Worm (Caenorhabditis elegans) whole organism, L1 larva: Measurements from ENCODE around the gene git-1.

Experiments used
- C34B4.2 ChIP-seq: sonication (generic microtip); optimal IDR thresholded peaks from 2 replicates; lab custom pipeline; 2017; ENCODE audit warnings: mild to moderate bottlenecking, missing genetic modification characterization, missing compliant biosample characterization
- aha-1 ChIP-seq: fragments of 150-350 bp; optimal IDR thresholded peaks from 2 replicates; lab custom pipeline; 2014; ENCODE audit warnings: missing biosample characterization, missing genetic modification characterization
- aly-2 ChIP-seq: fragments of 150-350 bp; optimal IDR thresholded peaks from 2 replicates; lab custom pipeline; 2014; ENCODE audit warnings: missing biosample characterization, missing genetic modification characterization
- ceh-90 ChIP-seq: sonication (generic microtip); optimal IDR thresholded peaks from 2 replicates; lab custom pipeline; 2016; ENCODE audit warnings: missing genetic modification characterization, missing compliant biosample characterization
- efl-1 ChIP-seq, 4 experiments: fragments of 150-350 bp; optimal IDR thresholded peaks in 3 of 4; peaks in 1 of 4; 1 replicate in 1 of 4; 2 replicates in 3 of 4; lab custom pipeline; 2014; ENCODE audit warnings: missing biosample characterization in 2 of 4, missing genetic modification characterization in 2 of 4, missing genetic modification reagents in 2 of 4
- efl-3 ChIP-seq: fragments of 200-800 bp; sonication (Bioruptor generic); optimal IDR thresholded peaks from 2 replicates; lab custom pipeline; 2018; ENCODE audit warnings: mild to moderate bottlenecking, missing genetic modification characterization, missing compliant biosample characterization
- egl-27 ChIP-seq, 2 experiments: fragments of 150-350 bp in 1 of 2; sonication (generic microtip); optimal IDR thresholded peaks; 3 replicates each; lab custom pipeline; 2017 to 2018; ENCODE audit warnings: missing biosample characterization in 2 of 2, missing genetic modification characterization in 2 of 2, missing genetic modification reagents in 2 of 2
- elt-2 ChIP-seq: sonication (generic microtip); optimal IDR thresholded peaks from 2 replicates; lab custom pipeline; 2016; ENCODE audit warnings: missing genetic modification characterization, mild to moderate bottlenecking, inconsistent platforms, missing compliant biosample characterization, missing genetic modification reagents
- elt-3 ChIP-seq, 6 experiments: fragments of 150-350 bp in 1 of 6; sonication (generic microtip); optimal IDR thresholded peaks; 2 replicates each; lab custom pipeline; 2017 to 2018; ENCODE audit warnings: missing biosample characterization in 6 of 6, missing genetic modification characterization in 6 of 6, inconsistent platforms in 1 of 6
- fkh-8 ChIP-seq: sonication (generic microtip); optimal IDR thresholded peaks from 2 replicates; lab custom pipeline; 2016; ENCODE audit warnings: mild to moderate bottlenecking, missing genetic modification characterization, missing compliant biosample characterization
- hlh-4 ChIP-seq: sonication (generic microtip); optimal IDR thresholded peaks from 2 replicates; lab custom pipeline; 2016; ENCODE audit warnings: mild to moderate bottlenecking, missing genetic modification characterization, missing compliant biosample characterization
- hpl-2 ChIP-seq: fragments of 150-350 bp; optimal IDR thresholded peaks from 2 replicates; lab custom pipeline; 2014; ENCODE audit warnings: missing biosample characterization, missing genetic modification reagents, missing genetic modification characterization
- lin-14 ChIP-seq: fragments of 200-800 bp; sonication (Bioruptor generic); optimal IDR thresholded peaks from 2 replicates; lab custom pipeline; 2018; ENCODE audit warnings: mild to moderate bottlenecking, missing genetic modification characterization, moderate library complexity, missing compliant biosample characterization
- lin-15B ChIP-seq: fragments of 150-350 bp; sonication (generic microtip); optimal IDR thresholded peaks from 3 replicates; lab custom pipeline; 2014; ENCODE audit warnings: missing biosample characterization, missing genetic modification characterization
- lin-35 ChIP-seq, 2 experiments: fragments of 150-350 bp; optimal IDR thresholded peaks; 2 replicates each; lab custom pipeline; 2014; ENCODE audit warnings: missing biosample characterization in 2 of 2, missing genetic modification characterization in 2 of 2, missing genetic modification reagents in 2 of 2
- lin-39 ChIP-seq: fragments of 150-350 bp; optimal IDR thresholded peaks from 2 replicates; lab custom pipeline; 2014; ENCODE audit warnings: missing biosample characterization, missing genetic modification reagents, missing genetic modification characterization
- lsy-2 ChIP-seq, 2 experiments: fragments of 150-350 bp; optimal IDR thresholded peaks; 2 replicates each; lab custom pipeline; 2014; ENCODE audit warnings: missing biosample characterization in 2 of 2, missing genetic modification characterization in 2 of 2
- mab-9 ChIP-seq: fragments of 200-800 bp; sonication (Bioruptor generic); IDR thresholded peaks from 2 replicates; pipeline ENCODE4 v1.3.6; 2022; ENCODE audit warnings: missing genetic modification reagents, missing genetic modification characterization, missing compliant biosample characterization
- mef-2 ChIP-seq: fragments of 150-350 bp; optimal IDR thresholded peaks from 2 replicates; lab custom pipeline; 2014; ENCODE audit warnings: missing biosample characterization, missing genetic modification characterization
- mep-1 ChIP-seq: fragments of 150-350 bp; optimal IDR thresholded peaks from 2 replicates; lab custom pipeline; 2014; ENCODE audit warnings: missing biosample characterization, missing genetic modification characterization
- nhr-11 ChIP-seq: fragments of 150-350 bp; optimal IDR thresholded peaks from 2 replicates; lab custom pipeline; 2014; ENCODE audit warnings: missing biosample characterization, missing genetic modification characterization
- nhr-19 ChIP-seq: fragments of 200-800 bp; sonication (Bioruptor generic); conservative IDR thresholded peaks from 2 replicates; pipeline ENCODE4 v1.3.6; 2022; ENCODE audit warnings: missing genetic modification characterization, missing compliant biosample characterization
- nhr-20 ChIP-seq: sonication (generic microtip); optimal IDR thresholded peaks from 2 replicates; lab custom pipeline; 2016; ENCODE audit warnings: mild to moderate bottlenecking, missing genetic modification characterization, missing compliant biosample characterization
- nhr-237 ChIP-seq: fragments of 150-350 bp; optimal IDR thresholded peaks from 2 replicates; lab custom pipeline; 2014; ENCODE audit warnings: missing biosample characterization, missing genetic modification characterization
- nhr-71 ChIP-seq: sonication (generic microtip); optimal IDR thresholded peaks from 2 replicates; lab custom pipeline; 2016; ENCODE audit warnings: mild to moderate bottlenecking, missing genetic modification characterization, moderate library complexity, missing compliant biosample characterization
- nhr-90 ChIP-seq: sonication (generic microtip); optimal IDR thresholded peaks from 2 replicates; lab custom pipeline; 2016; ENCODE audit warnings: mild to moderate bottlenecking, missing genetic modification characterization, missing compliant biosample characterization; ENCODE audit not compliant: poor library complexity
- snpc-4 ChIP-seq: fragments of 150-350 bp; optimal IDR thresholded peaks from 2 replicates; lab custom pipeline; 2014; ENCODE audit warnings: missing biosample characterization, missing genetic modification characterization
- snu-23 ChIP-seq: sonication (generic microtip); optimal IDR thresholded peaks from 2 replicates; lab custom pipeline; 2016; ENCODE audit warnings: missing genetic modification characterization, missing compliant biosample characterization
- sox-4 ChIP-seq: sonication (generic microtip); optimal IDR thresholded peaks from 2 replicates; lab custom pipeline; 2016; ENCODE audit warnings: missing genetic modification characterization, missing compliant biosample characterization
- swsn-7 ChIP-seq: sonication (generic microtip); optimal IDR thresholded peaks from 2 replicates; lab custom pipeline; 2016; ENCODE audit warnings: missing genetic modification characterization, missing compliant biosample characterization
- tbx-2 ChIP-seq: sonication (generic microtip); optimal IDR thresholded peaks from 2 replicates; lab custom pipeline; 2016; ENCODE audit warnings: missing genetic modification characterization, missing compliant biosample characterization
- unc-30 ChIP-seq: sonication (generic microtip); optimal IDR thresholded peaks from 2 replicates; lab custom pipeline; 2017; ENCODE audit warnings: missing biosample characterization, missing genetic modification characterization
- unc-62 ChIP-seq: fragments of 150-350 bp; optimal IDR thresholded peaks from 2 replicates; lab custom pipeline; 2014; ENCODE audit warnings: missing biosample characterization, missing genetic modification reagents, missing genetic modification characterization
- unc-86 ChIP-seq: sonication (generic microtip); optimal IDR thresholded peaks from 2 replicates; lab custom pipeline; 2016; ENCODE audit warnings: missing genetic modification characterization, missing compliant biosample characterization
- unc-98 ChIP-seq: fragments of 200-800 bp; sonication (Bioruptor generic); IDR thresholded peaks from 2 replicates; pipeline ENCODE4 v1.3.6; 2022; ENCODE audit warnings: missing genetic modification characterization, missing compliant biosample characterization
- vab-15 ChIP-seq: sonication (generic microtip); optimal IDR thresholded peaks from 2 replicates; lab custom pipeline; 2017; ENCODE audit warnings: missing genotype, mild to moderate bottlenecking, missing genetic modification characterization, missing compliant biosample characterization
- zip-4 ChIP-seq: fragments of 200-800 bp; sonication (Bioruptor generic); optimal IDR thresholded peaks from 2 replicates; lab custom pipeline; 2018; ENCODE audit warnings: mild to moderate bottlenecking, missing genetic modification characterization, moderate library complexity, missing compliant biosample characterization
- ztf-11 ChIP-seq, 2 experiments: sonication (generic microtip); optimal IDR thresholded peaks; 2 replicates each; lab custom pipeline; 2016 to 2017; ENCODE audit warnings: missing genetic modification characterization in 2 of 2, missing biosample characterization in 1 of 2, missing compliant biosample characterization in 1 of 2
- ztf-4 ChIP-seq: fragments of 150-350 bp; optimal IDR thresholded peaks from 2 replicates; lab custom pipeline; 2014; ENCODE audit warnings: missing biosample characterization, missing genetic modification characterization

git-1 gene

DNA sequence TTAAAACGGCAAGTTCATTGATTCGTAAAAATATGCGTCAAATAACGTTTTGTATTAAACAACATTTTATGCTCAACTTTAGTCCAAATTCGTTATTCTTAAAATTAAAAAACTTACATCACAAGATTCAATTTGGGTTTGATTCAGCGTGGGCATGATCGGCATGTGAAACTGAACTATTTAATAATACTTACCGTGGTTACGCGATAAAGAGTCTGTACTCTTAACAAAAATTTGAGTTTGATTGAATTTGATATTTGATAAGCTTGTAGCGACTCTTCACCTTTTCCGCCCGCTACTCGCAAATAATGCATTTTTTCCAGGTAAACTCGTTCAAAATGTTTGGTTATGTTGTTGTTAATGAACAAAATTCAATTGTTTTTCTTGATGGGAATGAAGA, 8.7 kb downstream of the git-1 start, which contains the start of gene glo-3:
Gene glo-3 (plus strand): TSS at position 253 of the 400 bp plus-strand sequence.
- TF ChIP-seq efl-3 (GFP tag; lab: Kevin White, UChicago) (no peak), nhr-11 (tag; lab: Kevin White, UChicago) (no peak), C34B4.2 (no peak), mep-1 (tag; lab: Kevin White, UChicago) (no peak), mef-2 (tag; lab: Kevin White, UChicago) (no peak), elt-2 (tag; lab: Kevin White, UChicago) (peak; percentile 60)
- TF ChIP-seq, all 84 proteins: peak for 1

DNA sequence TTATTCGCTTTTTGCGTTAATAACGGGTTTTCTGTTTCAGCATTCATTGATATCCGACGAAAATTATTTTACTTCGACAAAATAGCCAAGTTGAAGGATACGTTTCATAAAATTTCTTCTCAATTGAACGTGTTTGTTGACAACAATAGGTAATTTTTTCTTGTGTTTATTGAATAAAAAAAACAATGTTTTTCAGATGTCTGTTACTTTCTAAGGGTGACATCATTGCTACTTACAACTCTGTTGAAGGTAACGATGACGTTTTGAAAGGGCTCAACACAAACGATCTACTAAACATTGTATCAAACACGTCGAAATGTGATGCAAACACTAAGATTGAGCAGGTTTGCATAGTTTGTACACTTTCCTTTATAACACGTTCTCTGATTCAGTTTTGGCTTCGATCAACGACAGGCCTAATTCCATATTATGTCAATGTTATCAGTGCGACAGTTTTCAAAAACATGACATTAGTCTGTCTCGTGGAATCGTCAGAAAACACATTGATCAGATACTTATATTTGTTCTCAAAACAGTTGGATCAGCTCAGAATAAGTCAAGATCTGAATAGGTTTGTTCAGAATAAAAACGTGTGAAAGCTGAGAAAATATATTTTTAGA, 10.0 kb downstream of the git-1 start:
- TF ChIP-seq snpc-4 (tag; lab: Kevin White, UChicago) (no peak), efl-1 (optimal IDR thresholded peaks at IDR 0.05; lab: Kevin White, UChicago) (no peak), efl-1 (GFP tag; optimal IDR thresholded peaks at IDR 0.05 in 1 of 2; lab: Kevin White, UChicago) (peak in 1 of 2 experiments; percentile 62), unc-62 (GFP tag; lab: Kevin White, UChicago) (no peak), elt-2 (tag; lab: Kevin White, UChicago) (peak; percentile 2)

DNA sequence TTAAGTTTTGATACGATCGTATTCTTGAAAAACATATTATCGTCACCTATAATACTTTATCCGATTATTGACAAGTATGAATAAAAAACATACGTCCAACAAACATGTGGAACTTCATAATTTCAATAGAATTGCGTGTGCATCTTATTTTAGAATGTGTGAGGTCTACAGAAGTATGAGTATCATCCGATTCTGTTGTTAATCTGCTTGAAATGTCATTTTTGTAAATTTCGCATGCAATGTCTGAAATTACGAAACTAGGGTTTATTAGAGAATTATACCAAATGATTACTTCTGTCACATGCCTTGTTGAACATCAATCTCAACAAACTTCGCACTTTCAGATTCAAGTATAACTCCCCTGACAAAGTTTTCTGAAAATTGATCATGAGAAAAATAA, 17.1 kb downstream of the git-1 start:
- TF ChIP-seq lin-39 (tag; lab: Kevin White, UChicago) (no peak), tbx-2 (no peak), ztf-11 (tag; optimal IDR thresholded peaks at IDR 0.05; lab: Kevin White, UChicago) (no peak), elt-3 (tag; optimal IDR thresholded peaks at IDR 0.05; lab: Kevin White, UChicago) (no peak), unc-30 (tag; lab: Kevin White, UChicago) (no peak), fkh-8 (tag; lab: Kevin White, UChicago) (no peak), sox-4 (tag; lab: Kevin White, UChicago) (no peak), lsy-2 (tag; optimal IDR thresholded peaks at IDR 0.05; lab: Kevin White, UChicago) (no peak), egl-27 (tag; optimal IDR thresholded peaks at IDR 0.05; lab: Kevin White, UChicago) (no peak), ztf-4 (no peak), unc-98 (no peak), nhr-237 (tag; lab: Kevin White, UChicago) (no peak), nhr-71 (tag; lab: Kevin White, UChicago) (no peak), vab-15 (tag; lab: Kevin White, UChicago) (no peak), mab-9 (GFP tag; lab: Robert Waterston, UW) (no peak), swsn-7 (tag; lab: Kevin White, UChicago) (no peak), snpc-4 (tag; lab: Kevin White, UChicago) (no peak), nhr-19 (GFP tag; lab: Robert Waterston, UW) (no peak), zip-4 (GFP tag; lab: Kevin White, UChicago) (no peak)

DNA sequence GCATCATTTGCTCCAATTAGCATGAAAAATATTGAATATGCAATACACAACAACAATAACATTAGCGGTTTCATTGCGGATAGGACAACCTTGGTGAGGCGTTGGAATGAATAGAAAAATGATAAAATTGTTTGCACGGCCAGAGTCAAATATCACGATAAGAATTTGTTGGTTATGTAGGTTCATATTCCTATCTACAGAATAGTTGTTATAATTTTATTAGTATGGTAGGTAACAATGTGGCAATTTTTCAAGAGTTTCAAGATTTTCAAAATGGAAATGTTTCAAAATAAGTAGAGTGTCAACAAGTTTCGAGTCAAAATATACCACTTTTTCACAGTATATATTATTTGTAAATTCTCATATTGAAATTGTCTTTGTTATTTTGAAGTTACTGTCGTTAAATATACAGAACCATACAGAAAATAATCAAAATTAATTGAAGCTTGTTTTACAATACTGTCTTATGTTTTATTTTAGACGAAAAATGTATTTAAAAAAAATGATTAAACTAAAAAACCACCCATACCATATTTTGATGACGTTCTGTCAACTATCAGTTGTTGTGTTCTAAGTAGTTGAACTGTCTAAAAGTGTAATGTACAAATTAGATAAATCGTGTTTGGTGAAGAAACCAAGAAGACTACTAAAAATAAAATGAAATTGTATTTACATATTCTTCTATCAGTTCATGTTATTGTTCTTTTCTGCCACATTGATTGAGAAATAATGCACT, 17.8 kb downstream of the git-1 start, which contains the start of the genes F59F5.3 and F59F5.4:
Gene F59F5.3 (minus strand): TSS at position 101 of the 736 bp plus-strand sequence.
Gene F59F5.4 (plus strand): TSS at position 686 of the 736 bp plus-strand sequence.
- TF ChIP-seq elt-3 (tag; optimal IDR thresholded peaks at IDR 0.05; lab: Kevin White, UChicago), result no peak
- no peak for TF ChIP-seq vab-15 (tag; lab: Kevin White, UChicago)
- TF ChIP-seq elt-2 (tag; lab: Kevin White, UChicago), result peak; percentile 19
- TF ChIP-seq hpl-2, result no peak
- TF ChIP-seq hlh-4 (tag; lab: Kevin White, UChicago), result no peak

DNA sequence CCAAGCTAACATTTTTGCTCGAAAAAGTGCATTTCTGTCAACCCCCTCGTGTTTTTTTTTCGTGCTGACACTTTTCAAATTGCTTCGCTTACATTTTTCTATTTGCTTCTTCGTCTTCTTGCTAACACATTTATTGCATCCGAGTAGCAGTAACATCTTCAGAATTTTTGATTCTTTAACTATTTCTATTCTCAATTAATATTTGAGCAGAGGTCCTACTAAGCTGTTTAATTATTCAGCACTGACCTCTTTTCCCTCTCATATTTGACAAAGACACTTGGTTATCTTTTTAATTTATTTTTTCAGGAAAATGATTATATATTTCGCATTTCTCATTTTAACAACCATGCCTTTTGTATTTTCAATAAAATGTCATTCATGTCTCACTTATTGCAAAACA, 21.0 kb downstream of the git-1 start, which contains the start of gene F59F5.5:
Gene F59F5.5 (plus strand): TSS at position 301 of the 400 bp plus-strand sequence.
- TF ChIP-seq aly-2 (no peak), snu-23 (no peak), mep-1 (tag; lab: Kevin White, UChicago) (no peak), ceh-90 (no peak), elt-2 (tag; lab: Kevin White, UChicago) (no peak), nhr-237 (tag; lab: Kevin White, UChicago) (no peak), lin-14 (GFP tag; lab: Kevin White, UChicago) (no peak), nhr-20 (no peak), mab-9 (GFP tag; lab: Robert Waterston, UW) (no peak), snpc-4 (tag; lab: Kevin White, UChicago) (no peak), aha-1 (tag; lab: Kevin White, UChicago) (no peak), unc-86 (tag; lab: Kevin White, UChicago) (no peak), nhr-90 (no peak), mef-2 (tag; lab: Kevin White, UChicago) (no peak), ztf-4 (no peak), hlh-4 (tag; lab: Kevin White, UChicago) (no peak), lin-35 (GFP tag; optimal IDR thresholded peaks at IDR 0.05; lab: Kevin White, UChicago) (no peak), lin-15B (tag; lab: Kevin White, UChicago) (no peak)
